Worm (Caenorhabditis elegans) whole organism, L2 larva: Measurements from ENCODE around the gene C27A7.6.
A peak's percentile ranks its signal among the peaks of the same experiment; 100 is the strongest.
"Not testable (repeated sequence)": the region's sequence is repeated elsewhere in the genome, so short reads cannot be mapped to it uniquely, and the experiment has no call there.

ENCODE experiments used
- C34F6.9 ChIP-seq: fragments of 150-350 bp; optimal IDR thresholded peaks from 2 replicates; lab custom pipeline; 2014; ENCODE audit warnings: missing biosample characterization, missing genetic modification characterization
- R02D3.7 ChIP-seq: fragments of 150-350 bp; optimal IDR thresholded peaks from 2 replicates; lab custom pipeline; 2014; ENCODE audit warnings: missing biosample characterization, missing genetic modification characterization
- Y55F3AM.14 ChIP-seq: fragments of 200-800 bp; sonication (Bioruptor generic); optimal IDR thresholded peaks from 2 replicates; lab custom pipeline; 2018; ENCODE audit warnings: mild to moderate bottlenecking, missing genetic modification characterization, missing compliant biosample characterization
- ZK546.5 ChIP-seq: sonication (generic microtip); optimal IDR thresholded peaks from 2 replicates; lab custom pipeline; 2017; ENCODE audit warnings: missing biosample characterization, missing genetic modification characterization
- aly-2 ChIP-seq: fragments of 150-350 bp; optimal IDR thresholded peaks from 2 replicates; lab custom pipeline; 2014; ENCODE audit warnings: missing biosample characterization, missing genetic modification characterization
- ama-1 ChIP-seq: fragments of 150-350 bp; optimal IDR thresholded peaks from 2 replicates; lab custom pipeline; 2018; ENCODE audit warnings: inconsistent platforms
- elt-1 ChIP-seq: fragments of 150-350 bp; optimal IDR thresholded peaks from 2 replicates; lab custom pipeline; 2014; ENCODE audit warnings: missing biosample characterization, missing genetic modification characterization
- elt-3 ChIP-seq: sonication (generic microtip); optimal IDR thresholded peaks from 2 replicates; lab custom pipeline; 2017; ENCODE audit warnings: missing biosample characterization, missing genetic modification characterization
- fos-1 ChIP-seq: fragments of 150-350 bp; optimal IDR thresholded peaks from 2 replicates; lab custom pipeline; 2014; ENCODE audit warnings: missing biosample characterization, missing genetic modification characterization
- lin-13 ChIP-seq: fragments of 150-350 bp; optimal IDR thresholded peaks from 2 replicates; lab custom pipeline; 2014; ENCODE audit warnings: missing biosample characterization, missing genetic modification reagents, missing genetic modification characterization
- lin-39 ChIP-seq: fragments of 150-350 bp; optimal IDR thresholded peaks from 2 replicates; lab custom pipeline; 2014; ENCODE audit warnings: missing biosample characterization, missing genetic modification reagents, missing genetic modification characterization
- lsy-2 ChIP-seq, 2 experiments: fragments of 150-350 bp in 1 of 2; sonication (generic microtip) in 1 of 2; optimal IDR thresholded peaks; 2 replicates each; lab custom pipeline; 2014 to 2017; ENCODE audit warnings: missing biosample characterization in 2 of 2, missing genetic modification characterization in 2 of 2
- mab-5 ChIP-seq: fragments of 150-350 bp; optimal IDR thresholded peaks from 2 replicates; lab custom pipeline; 2014; ENCODE audit warnings: missing biosample characterization, missing genetic modification characterization
- mbf-1 ChIP-seq: sonication (generic microtip); optimal IDR thresholded peaks from 2 replicates; lab custom pipeline; 2017; ENCODE audit warnings: missing biosample characterization, missing genetic modification characterization
- nhr-10 ChIP-seq: sonication (generic microtip); optimal IDR thresholded peaks from 2 replicates; lab custom pipeline; 2017; ENCODE audit warnings: missing biosample characterization, missing genetic modification characterization
- nhr-11 ChIP-seq: fragments of 150-350 bp; optimal IDR thresholded peaks from 2 replicates; lab custom pipeline; 2014; ENCODE audit warnings: missing biosample characterization, missing genetic modification characterization
- nhr-12 ChIP-seq: fragments of 150-350 bp; optimal IDR thresholded peaks from 2 replicates; lab custom pipeline; 2014; ENCODE audit warnings: missing biosample characterization, missing genetic modification characterization
- nhr-21 ChIP-seq: fragments of 150-350 bp; optimal IDR thresholded peaks from 2 replicates; lab custom pipeline; 2014; ENCODE audit warnings: missing biosample characterization, missing genetic modification characterization
- nhr-23 ChIP-seq: fragments of 150-350 bp; optimal IDR thresholded peaks from 2 replicates; lab custom pipeline; 2014; ENCODE audit warnings: missing biosample characterization, missing genetic modification reagents, missing genetic modification characterization
- nhr-237 ChIP-seq: fragments of 150-350 bp; optimal IDR thresholded peaks from 2 replicates; lab custom pipeline; 2014; ENCODE audit warnings: missing biosample characterization, missing genetic modification characterization
- nhr-25 ChIP-seq: fragments of 150-350 bp; sonication (generic microtip); optimal IDR thresholded peaks from 3 replicates; lab custom pipeline; 2014; ENCODE audit warnings: missing biosample characterization, missing genetic modification characterization
- peb-1 ChIP-seq: fragments of 150-350 bp; optimal IDR thresholded peaks from 2 replicates; lab custom pipeline; 2014; ENCODE audit warnings: missing biosample characterization, missing genetic modification characterization
- skn-1 ChIP-seq: sonication (generic microtip); optimal IDR thresholded peaks from 2 replicates; lab custom pipeline; 2017; ENCODE audit warnings: missing biosample characterization, missing genetic modification characterization
- sma-3 ChIP-seq: sonication (generic microtip); optimal IDR thresholded peaks from 2 replicates; lab custom pipeline; 2016; ENCODE audit warnings: missing genetic modification reagents, missing genetic modification characterization, missing compliant biosample characterization
- sma-9 ChIP-seq, 2 experiments: fragments of 150-350 bp in 1 of 2; sonication (generic microtip) in 1 of 2; optimal IDR thresholded peaks; 2 replicates each; lab custom pipeline; 2014 to 2016; ENCODE audit warnings: missing genetic modification characterization in 2 of 2, mild to moderate bottlenecking in 1 of 2, missing biosample characterization in 1 of 2, missing compliant biosample characterization in 1 of 2, missing genetic modification reagents in 1 of 2, moderate library complexity in 1 of 2
- snpc-4 ChIP-seq: fragments of 150-350 bp; optimal IDR thresholded peaks from 2 replicates; lab custom pipeline; 2014; ENCODE audit warnings: missing biosample characterization, missing genetic modification characterization
- unc-55 ChIP-seq: fragments of 150-350 bp; sonication (generic microtip); optimal IDR thresholded peaks from 3 replicates; lab custom pipeline; 2014; ENCODE audit warnings: missing biosample characterization, missing genetic modification reagents, missing genetic modification characterization
- zag-1 ChIP-seq: fragments of 150-350 bp; optimal IDR thresholded peaks from 2 replicates; lab custom pipeline; 2014; ENCODE audit warnings: missing biosample characterization, missing genetic modification characterization
- ztf-1 ChIP-seq: fragments of 200-800 bp; sonication (Bioruptor generic); conservative IDR thresholded peaks from 2 replicates; pipeline ENCODE4 v1.3.6; 2022; ENCODE audit warnings: missing genetic modification characterization, missing compliant biosample characterization
- ztf-11 ChIP-seq: sonication (generic microtip); optimal IDR thresholded peaks from 2 replicates; lab custom pipeline; 2017; ENCODE audit warnings: missing biosample characterization, missing genetic modification characterization

Gene C27A7.6

ce11 chrV:12130688-12131087 lies at the start of gene C27A7.6:
Gene C27A7.6 (minus strand): TSS chrV:12130788.
- TF ChIP-seq snpc-4 (tag; lab: Kevin White, UChicago); Y55F3AM.14 (GFP tag; lab: Kevin White, UChicago); C34F6.9: not testable (repeated sequence)
- TF ChIP-seq, all 48 proteins: peak for 0; not testable (repeated sequence) for 48

DNA sequence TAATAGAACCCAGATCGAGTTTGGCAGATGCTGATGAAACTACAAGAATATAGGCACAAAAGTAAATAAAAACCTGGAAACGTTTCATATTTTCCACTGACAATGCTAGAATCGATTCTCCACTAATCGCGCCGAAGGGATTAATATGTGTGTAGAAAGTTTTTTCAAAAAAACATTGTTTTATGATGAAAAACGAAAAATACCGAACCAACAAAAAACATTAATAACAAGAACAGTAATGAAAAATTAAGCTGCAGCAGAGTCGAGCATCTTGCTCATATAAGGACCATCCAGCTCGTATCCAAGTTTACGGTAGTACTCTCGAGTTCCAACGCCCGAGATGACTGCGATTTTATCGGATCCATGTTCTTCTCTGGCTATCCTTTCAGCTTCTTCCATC lies 48.8 kb upstream of the C27A7.6 start, which contains the start of gene clec-224:
TSS of gene clec-224 (minus strand) at position 101 of the 400 bp plus-strand sequence.
- TF ChIP-seq skn-1 (tag; lab: Kevin White, UChicago) (no peak), nhr-21 (tag; lab: Kevin White, UChicago) (no peak), nhr-10 (tag; lab: Kevin White, UChicago) (no peak), fos-1 (tag; lab: Kevin White, UChicago) (no peak)

- TF ChIP-seq sma-9 (GFP tag; optimal IDR thresholded peaks at IDR 0.05; lab: Kevin White, UChicago) (no peak), sma-9 (tag; optimal IDR thresholded peaks at IDR 0.05; lab: Kevin White, UChicago) (no peak), ZK546.5 (no peak), nhr-25 (tag; lab: Kevin White, UChicago) (no peak)
These were observed 39.5 kb upstream of the C27A7.6 start, which contains the start of gene ZK863.1 for ce11 chrV:12170114-12170513. Gene ZK863.1 (minus strand): TSS chrV:12170214.

DNA sequence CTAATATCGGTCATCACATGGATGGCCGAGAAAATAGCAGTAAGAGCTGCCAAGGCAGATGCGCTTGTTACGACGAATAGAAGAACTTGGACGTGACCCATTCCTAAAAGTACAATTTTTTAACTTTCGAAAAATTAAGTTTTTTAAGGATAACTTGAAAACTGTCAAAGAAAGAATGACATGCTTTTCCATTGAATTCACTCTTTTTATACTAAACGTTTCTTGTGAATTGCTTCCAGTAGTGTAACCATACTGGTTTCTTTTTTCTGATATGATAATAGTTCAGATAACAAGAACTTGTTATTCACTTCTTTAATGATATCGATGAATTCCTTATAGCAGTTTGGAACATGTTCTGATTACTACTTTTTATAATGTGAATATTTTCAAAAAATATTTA lies 37.1 kb upstream of the C27A7.6 start, which contains the start of gene col-37:
TSS of gene col-37 (minus strand) at position 101 of the 400 bp plus-strand sequence.
- peak; percentile 18 for TF ChIP-seq unc-55 (GFP tag; lab: Kevin White, UChicago)
- TF ChIP-seq snpc-4 (tag; lab: Kevin White, UChicago), result no peak
- no peak for TF ChIP-seq lin-39 (tag; lab: Kevin White, UChicago)
- TF ChIP-seq nhr-237, result no peak

ce11 chrV:12167031-12167430 lies 36.4 kb upstream of the C27A7.6 start:
- TF ChIP-seq mab-5 (tag; lab: Kevin White, UChicago) (no peak), mbf-1 (tag; lab: Kevin White, UChicago) (no peak), elt-3 (tag; lab: Kevin White, UChicago) (no peak), zag-1 (no peak), Y55F3AM.14 (GFP tag; lab: Kevin White, UChicago) (no peak), ztf-1 (GFP tag; lab: Robert Waterston, UW) (no peak), ztf-11 (tag; lab: Kevin White, UChicago) (no peak), nhr-21 (tag; lab: Kevin White, UChicago) (no peak), sma-3 (no peak), lin-13 (no peak), nhr-12 (tag; lab: Kevin White, UChicago) (no peak)

DNA sequence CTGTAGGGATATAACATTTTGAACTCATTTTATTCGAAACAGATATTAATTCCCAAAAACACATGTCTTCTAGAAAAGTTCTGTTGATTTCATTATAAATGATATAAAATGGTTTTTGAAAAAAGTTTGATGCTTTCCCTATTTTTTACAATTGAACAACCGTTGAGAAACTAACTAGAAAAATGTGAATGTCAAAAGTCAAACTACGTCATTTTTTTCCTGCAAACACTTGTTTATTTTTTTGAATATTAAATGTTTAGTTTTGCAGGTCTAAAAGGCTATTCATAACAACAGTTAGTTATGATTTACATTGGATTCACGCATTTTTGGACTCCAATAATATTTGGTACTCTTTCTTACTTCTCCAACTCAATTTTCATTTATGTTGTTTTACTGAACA lies 32.3 kb upstream of the C27A7.6 start, which contains the start of gene srj-4:
TSS of gene srj-4 (plus strand) at position 301 of the 400 bp plus-strand sequence.
- no peak for TF ChIP-seq aly-2 (tag; lab: Kevin White, UChicago)
- no peak for TF ChIP-seq nhr-11 (tag; lab: Kevin White, UChicago)
- no peak for TF ChIP-seq R02D3.7 (tag; lab: Kevin White, UChicago)
- TF ChIP-seq nhr-23 (tag; lab: Kevin White, UChicago), result no peak
- no peak for TF ChIP-seq peb-1 (tag; lab: Kevin White, UChicago)
- no peak for TF ChIP-seq elt-1
- no peak for TF ChIP-seq ZK546.5
- TF ChIP-seq sma-3, result no peak
- TF ChIP-seq ztf-1 (GFP tag; lab: Robert Waterston, UW), result no peak
- TF ChIP-seq C34F6.9, result no peak

DNA sequence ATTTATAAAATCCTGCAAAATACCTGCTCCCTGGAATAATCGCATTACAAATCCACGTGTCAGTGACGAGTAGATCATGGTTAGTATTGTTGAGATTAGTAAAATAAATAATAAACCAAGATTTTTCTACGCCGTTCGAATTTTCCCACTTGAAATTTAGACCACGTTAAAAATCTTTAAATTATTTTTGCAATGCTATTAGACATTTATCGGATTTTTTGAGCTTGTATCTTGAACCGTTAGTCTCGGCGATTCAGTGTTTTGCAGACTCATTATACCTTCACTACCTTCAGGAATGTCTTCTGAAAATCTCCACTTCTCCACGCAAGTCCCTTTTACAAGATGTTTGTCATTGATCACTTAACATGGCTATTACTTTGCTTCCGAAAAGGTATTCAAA lies 31.6 kb upstream of the C27A7.6 start, which contains the start of gene C27A7.5:
TSS of gene C27A7.5 (minus strand) at position 101 of the 400 bp plus-strand sequence.
- TF ChIP-seq ama-1 (lab: Kevin White, UChicago), result no peak
- no peak for TF ChIP-seq lsy-2 (tag; optimal IDR thresholded peaks at IDR 0.05; lab: Kevin White, UChicago)
- TF ChIP-seq, all 48 proteins: peak for 0
